Fruit fly (Drosophila melanogaster): ENCODE measurements around the gene CG4617.
A peak's percentile ranks its signal among the peaks of the same experiment; 100 is the strongest.

The CG4617 gene

dm6 chrX:7109793-7110606 is 5.7 kb upstream of the CG4617 start, which contains the start of gene fz4 (continued):
- TF ChIP-seq shn (GFP tag; optimal IDR thresholded peaks at IDR 0.05) (no peak), CG4820 (GFP tag; optimal IDR thresholded peaks at IDR 0.05) (no peak)

- TF ChIP-seq CG42726 (GFP tag; IDR thresholded peaks at IDR 0.05; ENCODE audit: partially characterized antibody), result no peak
- TF ChIP-seq kay (GFP tag; optimal IDR thresholded peaks at IDR 0.05), result peak; percentile 51
- TF ChIP-seq sr (GFP tag; IDR thresholded peaks at IDR 0.05), result no peak
- TF ChIP-seq nmo (GFP tag; optimal IDR thresholded peaks at IDR 0.05), result no peak
- TF ChIP-seq Lhr (GFP tag; optimal IDR thresholded peaks at IDR 0.05), result no peak
- TF ChIP-seq crol (GFP tag; IDR thresholded peaks at IDR 0.05), result peak; percentile 77
- TF ChIP-seq ftz-f1 (GFP tag; optimal IDR thresholded peaks at IDR 0.05), result peak; percentile 11
- TF ChIP-seq Nf-YC (tag; optimal IDR thresholded peaks at IDR 0.05), result no peak
- no peak for TF ChIP-seq Neu2 (GFP tag; optimal IDR thresholded peaks at IDR 0.05; ENCODE audit: borderline replicate concordance)
Measured at dm6 chrX:7105533-7105932, 1.2 kb upstream of the CG4617 start.

- no peak for TF ChIP-seq ewg (GFP tag; optimal IDR thresholded peaks at IDR 0.05)
- TF ChIP-seq Atf6 (GFP tag; IDR thresholded peaks at IDR 0.05), result no peak
- no peak for TF ChIP-seq Kr (GFP tag; optimal IDR thresholded peaks at IDR 0.05)
- no peak for TF ChIP-seq CG17612 (GFP tag; IDR thresholded peaks at IDR 0.05)
- TF ChIP-seq Usf (GFP tag; optimal IDR thresholded peaks at IDR 0.05), result no peak
- TF ChIP-seq PHDP (tag; optimal IDR thresholded peaks at IDR 0.05), result no peak
- no peak for TF ChIP-seq pnt (GFP tag; optimal IDR thresholded peaks at IDR 0.05)
- TF ChIP-seq nmo (GFP tag; optimal IDR thresholded peaks at IDR 0.05), result no peak
- TF ChIP-seq CG11504 (tag; optimal IDR thresholded peaks at IDR 0.05), result no peak
- no peak for TF ChIP-seq CG2712 (tag; optimal IDR thresholded peaks at IDR 0.05)
- TF ChIP-seq mld (GFP tag; IDR thresholded peaks at IDR 0.05; ENCODE audit: partially characterized antibody), result peak; percentile 76; the same call in 2 of the 3 replicates
- TF ChIP-seq Rx (GFP tag; IDR thresholded peaks at IDR 0.05), result no peak
- no peak for TF ChIP-seq gcm (GFP tag; optimal IDR thresholded peaks at IDR 0.05)
- peak; percentile 78 for TF ChIP-seq ci (GFP tag; IDR thresholded peaks at IDR 0.05)
- TF ChIP-seq Stat92E (GFP tag; optimal IDR thresholded peaks at IDR 0.05), result no peak
- TF ChIP-seq croc (GFP tag; conservative IDR thresholded peaks at IDR 0.05), result no peak
- no peak for TF ChIP-seq sc (optimal IDR thresholded peaks at IDR 0.05)
- no peak for TF ChIP-seq sc (GFP tag; optimal IDR thresholded peaks at IDR 0.05)
- TF ChIP-seq CG8765 (GFP tag; IDR thresholded peaks at IDR 0.05), result no peak
- no peak for TF ChIP-seq hkb (optimal IDR thresholded peaks at IDR 0.05)
- no peak; the same call in 1 of the 2 replicates for TF ChIP-seq hkb (GFP tag; IDR thresholded peaks at IDR 0.05)
- TF ChIP-seq CG11695 (GFP tag; IDR thresholded peaks at IDR 0.05), result no peak
- peak; percentile 89 for TF ChIP-seq Dll (GFP tag; IDR thresholded peaks at IDR 0.05; ENCODE audit: partially characterized antibody)
- no peak for TF ChIP-seq Hr3 (GFP tag; optimal IDR thresholded peaks at IDR 0.05)
- TF ChIP-seq CG17802 (tag; optimal IDR thresholded peaks at IDR 0.05), result no peak
- no peak for TF ChIP-seq abd-A (tag; optimal IDR thresholded peaks at IDR 0.05)
- TF ChIP-seq sr (GFP tag; IDR thresholded peaks at IDR 0.05), result peak; percentile 82; the same call in 2 of the 3 replicates
- no peak for TF ChIP-seq Nf-YA (GFP tag; IDR thresholded peaks at IDR 0.05)
- peak; percentile 46 for TF ChIP-seq CG14441 (GFP tag; IDR thresholded peaks at IDR 0.05)
- no peak for TF ChIP-seq CG11696 (GFP tag; IDR thresholded peaks at IDR 0.05)
- no peak for TF ChIP-seq ems (GFP tag; optimal IDR thresholded peaks at IDR 0.05)
- TF ChIP-seq CG17328 (GFP tag; IDR thresholded peaks at IDR 0.05), result peak; percentile 30
- no peak for TF ChIP-seq grn (GFP tag; optimal IDR thresholded peaks at IDR 0.05)
- TF ChIP-seq insv (GFP tag; optimal IDR thresholded peaks at IDR 0.05), result no peak
- TF ChIP-seq fd3F (GFP tag; optimal IDR thresholded peaks at IDR 0.05), result no peak
- TF ChIP-seq chinmo (GFP tag; IDR thresholded peaks at IDR 0.05; ENCODE audit: partially characterized antibody), result peak; percentile 69; the same call in 3 of the 4 replicates
- no peak for TF ChIP-seq emc (GFP tag; optimal IDR thresholded peaks at IDR 0.05)
Measured at dm6 chrX:7102013-7102520, 2.2 kb downstream of the CG4617 start, which contains the start of gene CG4615. Gene CG4615 (minus strand): TSS chrX:7102300.

Measured in whole organism, embryonic.